Worm (Caenorhabditis elegans): ENCODE data around the gene math-38.

ce11 chrII:1616382-1616781, 36.6 kb upstream of the math-38 start, which contains the start of gene fbxa-165:
- no peak for TF ChIP-seq ztf-4 (tag; optimal IDR thresholded peaks at IDR 0.05)
- TF ChIP-seq ama-1 (optimal IDR thresholded peaks at IDR 0.05): no peak
- no peak for TF ChIP-seq nhr-28 (tag; optimal IDR thresholded peaks at IDR 0.05)
- TF ChIP-seq ceh-16 (tag; optimal IDR thresholded peaks at IDR 0.05): no peak
- TF ChIP-seq nhr-25 (tag; optimal IDR thresholded peaks at IDR 0.05): no peak
- TF ChIP-seq tbx-2 (tag; optimal IDR thresholded peaks at IDR 0.05): no peak
- no peak for TF ChIP-seq nhr-11 (tag; optimal IDR thresholded peaks at IDR 0.05)
- no peak for TF ChIP-seq ztf-11 (tag; optimal IDR thresholded peaks at IDR 0.05)
- no peak for TF ChIP-seq eor-1 (tag; optimal IDR thresholded peaks at IDR 0.05)
- no peak for TF ChIP-seq pha-4 (tag; optimal IDR thresholded peaks at IDR 0.05)
- no peak for TF ChIP-seq snpc-4 (tag; optimal IDR thresholded peaks at IDR 0.05)
- TF ChIP-seq ZK546.5 (tag; optimal IDR thresholded peaks at IDR 0.05): no peak
- TF ChIP-seq elt-3 (tag; optimal IDR thresholded peaks at IDR 0.05): no peak
- no peak for TF ChIP-seq fkh-10 (GFP tag; optimal IDR thresholded peaks at IDR 0.05)
